Worm (Caenorhabditis elegans) whole organism, L3 larva: ENCODE data around the gene coel-1.

ENCODE experiments used
- ZK546.5 ChIP-seq: sonication (generic microtip); optimal IDR thresholded peaks from 2 replicates; lab custom pipeline; 2017; ENCODE audit warnings: missing biosample characterization, missing genetic modification characterization
- hmg-11 ChIP-seq: sonication (generic microtip); optimal IDR thresholded peaks from 2 replicates; lab custom pipeline; 2016; ENCODE audit warnings: missing genetic modification characterization, missing compliant biosample characterization
- lin-15B ChIP-seq: fragments of 150-350 bp; optimal IDR thresholded peaks from 2 replicates; lab custom pipeline; 2014; ENCODE audit warnings: missing biosample characterization, missing genetic modification characterization
- nfya-1 ChIP-seq: sonication (generic microtip); optimal IDR thresholded peaks from 2 replicates; lab custom pipeline; 2017; ENCODE audit warnings: missing genetic modification characterization, mild to moderate bottlenecking, missing compliant biosample characterization, antibody characterized with exemption, moderate library complexity; ENCODE audit not compliant: insufficient read depth
- pha-4 ChIP-seq: fragments of 150-350 bp; optimal IDR thresholded peaks from 2 replicates; lab custom pipeline; 2014; ENCODE audit warnings: missing biosample characterization, missing genetic modification reagents, missing genetic modification characterization
- pqm-1 ChIP-seq: fragments of 150-350 bp; optimal IDR thresholded peaks from 2 replicates; lab custom pipeline; 2017; ENCODE audit warnings: missing biosample characterization, missing genetic modification characterization, inconsistent platforms
- unc-39 ChIP-seq: sonication (generic microtip); optimal IDR thresholded peaks from 4 replicates; lab custom pipeline; 2017; ENCODE audit warnings: missing biosample characterization, missing genetic modification characterization
- zag-1 ChIP-seq: fragments of 150-350 bp; optimal IDR thresholded peaks from 2 replicates; lab custom pipeline; 2014; ENCODE audit warnings: missing biosample characterization, missing genetic modification characterization
- ztf-11 ChIP-seq: fragments of 150-350 bp; optimal IDR thresholded peaks from 2 replicates; lab custom pipeline; 2014; ENCODE audit warnings: missing biosample characterization, missing genetic modification characterization

ce11 chrX:4314939-4315338 is 49.5 kb downstream of the coel-1 start:
- TF ChIP-seq pqm-1 (tag; lab: Kevin White, UChicago) = no peak
- no peak for TF ChIP-seq nfya-1 (tag; lab: Kevin White, UChicago)
- TF ChIP-seq ztf-11 (tag; lab: Kevin White, UChicago) = no peak
- no peak for TF ChIP-seq ZK546.5 (tag; lab: Kevin White, UChicago)
- no peak for TF ChIP-seq unc-39 (tag; lab: Kevin White, UChicago)
- no peak for TF ChIP-seq lin-15B (tag; lab: Kevin White, UChicago)
- no peak for TF ChIP-seq pha-4
- TF ChIP-seq hmg-11 (tag; lab: Kevin White, UChicago) = no peak
- TF ChIP-seq zag-1 (tag; lab: Kevin White, UChicago) = no peak
